Worm (Caenorhabditis elegans) whole organism, young adult: Measurements from ENCODE around the gene hadb-1.
A peak's percentile ranks its signal among the peaks of the same experiment; 100 is the strongest.

Source experiments
- B0019.2 ChIP-seq: fragments of 200-800 bp; sonication (Bioruptor generic); conservative IDR thresholded peaks from 2 replicates; pipeline ENCODE4 v1.3.6; 2022; ENCODE audit warnings: missing genetic modification reagents, missing genetic modification characterization, missing compliant biosample characterization
- B0336.3 ChIP-seq: fragments of 200-800 bp; sonication (Bioruptor generic); IDR thresholded peaks from 2 replicates; pipeline ENCODE4 v1.3.6; 2022; ENCODE audit warnings: missing genetic modification characterization, missing compliant biosample characterization
- C17E4.6 ChIP-seq: fragments of 200-800 bp; sonication (Bioruptor generic); IDR thresholded peaks from 2 replicates; pipeline ENCODE4 v1.3.6; 2022; ENCODE audit warnings: missing genetic modification reagents, missing genetic modification characterization, missing compliant biosample characterization
- F23B12.7 ChIP-seq: sonication (generic microtip); optimal IDR thresholded peaks from 2 replicates; lab custom pipeline; 2017; ENCODE audit warnings: missing genetic modification characterization, mild to moderate bottlenecking, missing compliant biosample characterization, antibody characterized with exemption, moderate library complexity; ENCODE audit not compliant: insufficient read depth
- F49E8.2 ChIP-seq: sonication (generic microtip); optimal IDR thresholded peaks from 3 replicates; lab custom pipeline; 2017; ENCODE audit warnings: missing genetic modification characterization, mild to moderate bottlenecking, missing compliant biosample characterization, antibody characterized with exemption, moderate library complexity; ENCODE audit not compliant: insufficient read depth
- F52B5.7 ChIP-seq: sonication (generic microtip); optimal IDR thresholded peaks from 2 replicates; lab custom pipeline; 2016; ENCODE audit warnings: mild to moderate bottlenecking, missing genetic modification characterization, missing compliant biosample characterization
- F57A8.1 ChIP-seq: fragments of 200-800 bp; sonication (Bioruptor generic); optimal IDR thresholded peaks from 2 replicates; lab custom pipeline; 2018; ENCODE audit warnings: mild to moderate bottlenecking, missing genetic modification characterization, moderate library complexity, missing compliant biosample characterization
- K11D2.4 ChIP-seq: fragments of 200-800 bp; sonication (Bioruptor generic); IDR thresholded peaks from 2 replicates; pipeline ENCODE4 v1.3.6; 2022; ENCODE audit warnings: missing genetic modification reagents, missing genetic modification characterization, missing compliant biosample characterization
- Y53G8AR.9 ChIP-seq: fragments of 200-800 bp; sonication (Bioruptor generic); conservative IDR thresholded peaks from 2 replicates; pipeline ENCODE4 v1.3.6; 2022; ENCODE audit warnings: missing genetic modification reagents, missing genetic modification characterization, missing compliant biosample characterization
- Y56A3A.18 ChIP-seq: fragments of 200-800 bp; sonication (Bioruptor generic); IDR thresholded peaks from 2 replicates; pipeline ENCODE4 v1.3.6; 2022; ENCODE audit warnings: missing genetic modification reagents, missing genetic modification characterization, missing compliant biosample characterization
- ama-1 ChIP-seq, 3 experiments: fragments of 150-350 bp in 1 of 3; sonication (generic microtip) in 2 of 3; optimal IDR thresholded peaks; 2 replicates each; lab custom pipeline; 2014 to 2018; ENCODE audit warnings: missing biosample characterization in 2 of 3, missing genetic modification characterization in 2 of 3, missing genetic modification reagents in 2 of 3
- atf-7 ChIP-seq: sonication (generic microtip); optimal IDR thresholded peaks from 2 replicates; lab custom pipeline; 2017; ENCODE audit warnings: mild to moderate bottlenecking, missing genetic modification characterization, missing compliant biosample characterization
- attf-3 ChIP-seq: fragments of 200-800 bp; sonication (Bioruptor generic); conservative IDR thresholded peaks from 2 replicates; pipeline ENCODE4 v1.3.6; 2022; ENCODE audit warnings: missing genetic modification reagents, missing genetic modification characterization, missing compliant biosample characterization
- ccch-3 ChIP-seq: fragments of 200-800 bp; sonication (Bioruptor generic); optimal IDR thresholded peaks from 2 replicates; lab custom pipeline; 2018; ENCODE audit warnings: mild to moderate bottlenecking, missing genetic modification characterization, missing compliant biosample characterization
- cebp-1 ChIP-seq, 2 experiments: fragments of 200-800 bp in 1 of 2; sonication (Bioruptor generic) in 1 of 2; sonication (generic microtip) in 1 of 2; IDR thresholded peaks in 1 of 2; optimal IDR thresholded peaks in 1 of 2; 2 replicates each; pipeline versions ENCODE4 v1.3.6 to Lab custom; 2017 to 2022; ENCODE audit warnings: missing compliant biosample characterization in 2 of 2, missing genetic modification characterization in 2 of 2, mild to moderate bottlenecking in 1 of 2, missing genetic modification reagents in 1 of 2, moderate library complexity in 1 of 2
- ceh-79 ChIP-seq: sonication (generic microtip); optimal IDR thresholded peaks from 2 replicates; lab custom pipeline; 2017; ENCODE audit warnings: mild to moderate bottlenecking, missing genetic modification characterization, missing compliant biosample characterization
- ceh-91 ChIP-seq: fragments of 200-800 bp; sonication (Bioruptor generic); IDR thresholded peaks from 2 replicates; pipeline ENCODE4 v1.3.6; 2022; ENCODE audit warnings: missing genetic modification reagents, missing genetic modification characterization, missing compliant biosample characterization
- efl-1 ChIP-seq: fragments of 150-350 bp; optimal IDR thresholded peaks from 2 replicates; lab custom pipeline; 2014; ENCODE audit warnings: missing biosample characterization, missing genetic modification reagents, missing genetic modification characterization
- gei-17 ChIP-seq: fragments of 200-800 bp; sonication (Bioruptor generic); optimal IDR thresholded peaks from 2 replicates; lab custom pipeline; 2018; ENCODE audit warnings: mild to moderate bottlenecking, missing genetic modification characterization, missing compliant biosample characterization
- hmg-1.2 ChIP-seq: fragments of 200-800 bp; sonication (Bioruptor generic); IDR thresholded peaks from 2 replicates; pipeline ENCODE4 v1.3.6; 2022; ENCODE audit warnings: missing genetic modification reagents, missing genetic modification characterization, missing compliant biosample characterization
- hmg-20 ChIP-seq: fragments of 200-800 bp; sonication (Bioruptor generic); IDR thresholded peaks from 2 replicates; pipeline ENCODE4 v1.3.6; 2022; ENCODE audit warnings: missing genetic modification reagents, missing genetic modification characterization, missing compliant biosample characterization
- lin-26 ChIP-seq: fragments of 200-800 bp; sonication (Bioruptor generic); IDR thresholded peaks from 2 replicates; pipeline ENCODE4 v1.3.6; 2022; ENCODE audit warnings: missing genetic modification reagents, missing genetic modification characterization, missing compliant biosample characterization
- lin-35 ChIP-seq, 3 experiments: fragments of 150-350 bp in 2 of 3; sonication (generic microtip) in 1 of 3; optimal IDR thresholded peaks; 2 replicates each; lab custom pipeline; 2014 to 2018; ENCODE audit warnings: missing biosample characterization in 3 of 3, missing genetic modification characterization in 3 of 3, missing genetic modification reagents in 3 of 3
- lsl-1 ChIP-seq: fragments of 200-800 bp; sonication (Bioruptor generic); optimal IDR thresholded peaks from 2 replicates; lab custom pipeline; 2018; ENCODE audit warnings: mild to moderate bottlenecking, missing genetic modification characterization, moderate library complexity, missing compliant biosample characterization
- madf-8 ChIP-seq: fragments of 200-800 bp; sonication (Bioruptor generic); conservative IDR thresholded peaks from 2 replicates; pipeline ENCODE4 v1.3.6; 2022; ENCODE audit warnings: missing genetic modification reagents, missing genetic modification characterization, missing compliant biosample characterization
- mel-28 ChIP-seq: sonication (generic microtip); optimal IDR thresholded peaks from 2 replicates; lab custom pipeline; 2016; ENCODE audit warnings: borderline replicate concordance, mild to moderate bottlenecking, missing genetic modification characterization, missing compliant biosample characterization
- nfya-2 ChIP-seq: fragments of 200-800 bp; sonication (Bioruptor generic); IDR thresholded peaks from 2 replicates; pipeline ENCODE4 v1.3.6; 2022; ENCODE audit warnings: missing genetic modification reagents, missing genetic modification characterization, missing compliant biosample characterization
- nfyb-1 ChIP-seq: fragments of 200-800 bp; sonication (Bioruptor generic); IDR thresholded peaks from 2 replicates; pipeline ENCODE4 v1.3.6; 2022; ENCODE audit warnings: missing genetic modification reagents, missing genetic modification characterization, missing compliant biosample characterization
- nhr-27 ChIP-seq: fragments of 200-800 bp; sonication (Bioruptor generic); optimal IDR thresholded peaks from 2 replicates; lab custom pipeline; 2018; ENCODE audit warnings: mild to moderate bottlenecking, missing genetic modification characterization, moderate library complexity, missing compliant biosample characterization
- nhr-90 ChIP-seq: sonication (generic microtip); optimal IDR thresholded peaks from 2 replicates; lab custom pipeline; 2016; ENCODE audit warnings: missing genotype, mild to moderate bottlenecking, missing genetic modification characterization, missing compliant biosample characterization
- sdz-38 ChIP-seq: sonication (generic microtip); optimal IDR thresholded peaks from 2 replicates; lab custom pipeline; 2016; ENCODE audit warnings: missing genotype, missing genetic modification characterization, missing compliant biosample characterization
- sea-2 ChIP-seq: fragments of 200-800 bp; sonication (Bioruptor generic); IDR thresholded peaks from 2 replicates; pipeline ENCODE4 v1.3.6; 2022; ENCODE audit warnings: missing genetic modification characterization, missing compliant biosample characterization
- snpc-4 ChIP-seq, 5 experiments: fragments of 150-350 bp in 1 of 5; sonication (generic microtip) in 4 of 5; optimal IDR thresholded peaks; 2 replicates each; lab custom pipeline; 2014 to 2018; ENCODE audit warnings: missing genetic modification characterization in 5 of 5, missing biosample characterization in 3 of 5, antibody characterized with exemption in 2 of 5, mild to moderate bottlenecking in 2 of 5, missing compliant biosample characterization in 2 of 5, missing genotype in 2 of 5, moderate library complexity in 2 of 5, missing genetic modification reagents in 1 of 5
- tlf-1 ChIP-seq: fragments of 200-800 bp; sonication (Bioruptor generic); optimal IDR thresholded peaks from 2 replicates; lab custom pipeline; 2018; ENCODE audit warnings: mild to moderate bottlenecking, missing genetic modification characterization, missing compliant biosample characterization
- unc-62 ChIP-seq: fragments of 150-350 bp; optimal IDR thresholded peaks from 2 replicates; lab custom pipeline; 2014; ENCODE audit warnings: missing biosample characterization, missing genetic modification reagents, missing genetic modification characterization
- ztf-28 ChIP-seq: fragments of 200-800 bp; sonication (Bioruptor generic); IDR thresholded peaks from 2 replicates; pipeline ENCODE4 v1.3.6; 2022; ENCODE audit warnings: missing genetic modification reagents, missing genetic modification characterization, missing compliant biosample characterization

Gene hadb-1

ce11 chrIII:8668717-8669116 is 19.6 kb downstream of the hadb-1 start:
- TF ChIP-seq ceh-79: no peak
- no peak for TF ChIP-seq cebp-1 (GFP tag; IDR thresholded peaks at IDR 0.05; lab: Robert Waterston, UW)
- TF ChIP-seq cebp-1 (tag; optimal IDR thresholded peaks at IDR 0.05; lab: Kevin White, UChicago): no peak
- no peak for TF ChIP-seq sdz-38 (tag; lab: Kevin White, UChicago)
- peak; percentile 84; the same call in 1 of the 2 replicates for TF ChIP-seq hmg-1.2 (GFP tag; lab: Robert Waterston, UW)
- TF ChIP-seq, all 124 proteins: peak for 1

ce11 chrIII:8667382-8667781 is 20.9 kb downstream of the hadb-1 start, which contains the start of gene dpy-19:
Gene dpy-19, minus strand, starts transcription at chrIII:8667482.
- TF ChIP-seq nhr-90 (tag; lab: Kevin White, UChicago) (no peak), nhr-27 (tag; lab: Kevin White, UChicago) (no peak), madf-8 (GFP tag; lab: Robert Waterston, UW) (no peak), F23B12.7 (tag; lab: Kevin White, UChicago) (no peak), tlf-1 (GFP tag; lab: Kevin White, UChicago) (no peak), nfya-2 (no peak), hmg-20 (GFP tag; lab: Robert Waterston, UW) (no peak), lin-26 (GFP tag; lab: Robert Waterston, UW) (no peak), efl-1 (GFP tag; lab: Kevin White, UChicago) (no peak), C17E4.6 (GFP tag; lab: Robert Waterston, UW) (no peak), atf-7 (no peak), unc-62 (GFP tag; lab: Kevin White, UChicago) (no peak), snpc-4 (GFP tag; optimal IDR thresholded peaks at IDR 0.05; lab: Kevin White, UChicago) (no peak), snpc-4 (tag; optimal IDR thresholded peaks at IDR 0.05; lab: Kevin White, UChicago) (no peak), ama-1 (optimal IDR thresholded peaks at IDR 0.05; lab: Kevin White, UChicago) (no peak), ama-1 (GFP tag; optimal IDR thresholded peaks at IDR 0.05; lab: Kevin White, UChicago) (no peak), sea-2 (GFP tag; lab: Robert Waterston, UW) (no peak), B0336.3 (GFP tag; lab: Robert Waterston, UW) (no peak), ceh-79 (no peak), F49E8.2 (no peak), B0019.2 (no peak)

- TF ChIP-seq F57A8.1 (no peak), F52B5.7 (tag; lab: Kevin White, UChicago) (no peak), tlf-1 (GFP tag; lab: Kevin White, UChicago) (no peak), ceh-91 (GFP tag; lab: Robert Waterston, UW) (no peak), ccch-3 (GFP tag; lab: Kevin White, UChicago) (no peak), Y53G8AR.9 (no peak), Y56A3A.18 (GFP tag; lab: Robert Waterston, UW) (no peak), atf-7 (no peak), lsl-1 (no peak), lin-35 (GFP tag; optimal IDR thresholded peaks at IDR 0.05; lab: Kevin White, UChicago) (no peak), ztf-28 (GFP tag; lab: Robert Waterston, UW) (no peak), mel-28 (tag; lab: Kevin White, UChicago) (no peak), K11D2.4 (GFP tag; lab: Robert Waterston, UW) (no peak), attf-3 (GFP tag; lab: Robert Waterston, UW) (no peak), nfyb-1 (GFP tag; lab: Robert Waterston, UW) (no peak), gei-17 (GFP tag; lab: Kevin White, UChicago) (no peak)
- TF ChIP-seq, all 124 proteins: peak for 0
Measured at ce11 chrIII:8664897-8665388, 23.3 kb downstream of the hadb-1 start, which contains the start of gene F22B7.1. Gene F22B7.1, plus strand, starts transcription at chrIII:8665338.
